Fruit fly (Drosophila melanogaster): ENCODE results near the gene CG14907.

The CG14907 gene

dm6 chr3R:16643591-16643990 lies 8.5 kb downstream of the CG14907 start, which contains the start of gene Arl6IP1 (continued):
- TF ChIP-seq ranshi (GFP tag; IDR thresholded peaks at IDR 0.05) (no peak), CG17186 (GFP tag; optimal IDR thresholded peaks at IDR 0.05) (peak; percentile 4), CG10147 (GFP tag; optimal IDR thresholded peaks at IDR 0.05) (no peak), crp (GFP tag; optimal IDR thresholded peaks at IDR 0.05) (no peak), usp (GFP tag; optimal IDR thresholded peaks at IDR 0.05) (no peak), MESR4 (GFP tag; optimal IDR thresholded peaks at IDR 0.05) (peak; percentile 72), Dref (GFP tag; IDR thresholded peaks at IDR 0.05) (peak; percentile 88), CG16863 (GFP tag; optimal IDR thresholded peaks at IDR 0.05) (no peak), zen2 (GFP tag; IDR thresholded peaks at IDR 0.05; ENCODE audit: partially characterized antibody) (peak; percentile 47; the same call in 1 of the 3 replicates), chm (GFP tag; IDR thresholded peaks at IDR 0.05) (no peak), amos (GFP tag; IDR thresholded peaks at IDR 0.05; ENCODE audit: partially characterized antibody) (peak; percentile 39; the same call in 1 of the 2 replicates), CG30403 (GFP tag; optimal IDR thresholded peaks at IDR 0.05) (no peak), dm (GFP tag; optimal IDR thresholded peaks at IDR 0.05) (no peak), Fer2 (tag; optimal IDR thresholded peaks at IDR 0.05) (no peak), sob (GFP tag; IDR thresholded peaks at IDR 0.05) (0 out of 2 replicates have a peak, but pooled peaks have one; percentile 26), tna (GFP tag; IDR thresholded peaks at IDR 0.05; ENCODE audit: partially characterized antibody) (peak; percentile 50), pzg (GFP tag; optimal IDR thresholded peaks at IDR 0.05) (peak; percentile 84), Rx (GFP tag; IDR thresholded peaks at IDR 0.05) (no peak), CG15696 (tag; optimal IDR thresholded peaks at IDR 0.05) (no peak), ssp (GFP tag; IDR thresholded peaks at IDR 0.05) (no peak), CG43689 (GFP tag; IDR thresholded peaks at IDR 0.05) (no peak), YL-1 (GFP tag; optimal IDR thresholded peaks at IDR 0.05) (peak; percentile 56), Dll (GFP tag; IDR thresholded peaks at IDR 0.05; ENCODE audit: partially characterized antibody) (peak; percentile 50; the same call in 1 of the 4 replicates), CG34376 (GFP tag; optimal IDR thresholded peaks at IDR 0.05) (peak; percentile 8), CG18599 (GFP tag; optimal IDR thresholded peaks at IDR 0.05) (no peak), MBD-R2 (GFP tag; IDR thresholded peaks at IDR 0.05) (peak; percentile 91), lmd (GFP tag; IDR thresholded peaks at IDR 0.05) (no peak), CG4617 (GFP tag; optimal IDR thresholded peaks at IDR 0.05; ENCODE audit: borderline replicate concordance) (peak; percentile 67), h (optimal IDR thresholded peaks at IDR 0.05) (no peak), nerfin-1 (tag; optimal IDR thresholded peaks at IDR 0.05) (no peak), ro (GFP tag; IDR thresholded peaks at IDR 0.05) (no peak), CG9797 (GFP tag; optimal IDR thresholded peaks at IDR 0.05) (peak; percentile 86), repo (GFP tag; optimal IDR thresholded peaks at IDR 0.05) (no peak), CG1603 (tag; optimal IDR thresholded peaks at IDR 0.05) (peak; percentile 57), sima (GFP tag; optimal IDR thresholded peaks at IDR 0.05) (no peak), CG9437 (GFP tag; optimal IDR thresholded peaks at IDR 0.05) (no peak), CG6791 (GFP tag; IDR thresholded peaks at IDR 0.05; ENCODE audit: partially characterized antibody) (peak; percentile 73), emc (GFP tag; optimal IDR thresholded peaks at IDR 0.05) (no peak), dmrt99B (tag; optimal IDR thresholded peaks at IDR 0.05) (no peak), CG11247 (GFP tag; IDR thresholded peaks at IDR 0.05) (no peak), CG30020 (tag; optimal IDR thresholded peaks at IDR 0.05) (peak; percentile 30), CG33557 (GFP tag; optimal IDR thresholded peaks at IDR 0.05) (no peak), ci (GFP tag; IDR thresholded peaks at IDR 0.05) (0 out of 3 replicates have a peak, but pooled peaks have one; percentile 19), cato (GFP tag; optimal IDR thresholded peaks at IDR 0.05; ENCODE audit: borderline replicate concordance) (no peak), ATbp (GFP tag; optimal IDR thresholded peaks at IDR 0.05) (no peak), CrebB (tag; optimal IDR thresholded peaks at IDR 0.05) (no peak), CG2116 (GFP tag; optimal IDR thresholded peaks at IDR 0.05) (peak; percentile 99), ind (GFP tag; optimal IDR thresholded peaks at IDR 0.05) (no peak), CG11504 (tag; optimal IDR thresholded peaks at IDR 0.05) (no peak), Optix (GFP tag; IDR thresholded peaks at IDR 0.05) (no peak), CG3847 (GFP tag; IDR thresholded peaks at IDR 0.05) (no peak)

Measured in whole organism, embryonic.